Worm (Caenorhabditis elegans): ENCODE measurements around the gene acr-7.

Gene acr-7

DNA sequence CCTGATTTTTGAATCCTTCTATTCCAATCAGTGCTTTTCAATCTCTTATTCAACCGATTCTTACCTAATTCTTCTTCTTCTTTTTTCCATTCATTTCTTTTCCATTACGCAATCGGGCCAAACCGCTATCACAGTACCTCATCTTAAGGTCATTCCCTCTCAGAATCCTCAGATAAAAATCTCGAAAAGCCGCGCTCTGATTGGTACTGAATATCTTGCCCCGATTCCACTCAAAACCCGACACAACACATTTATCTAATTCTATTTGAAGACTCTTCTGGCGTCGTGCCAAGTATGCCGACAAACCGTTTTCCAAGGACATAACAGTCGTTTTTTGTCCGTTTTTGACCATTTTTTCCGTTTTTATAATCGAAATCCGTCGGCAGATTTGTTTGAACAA, 47.7 kb downstream of the acr-7 start:
- no peak for TF ChIP-seq him-1 (tag; optimal IDR thresholded peaks at IDR 0.05)
- no peak for TF ChIP-seq W03F9.2 (tag; optimal IDR thresholded peaks at IDR 0.05)
- no peak for TF ChIP-seq dao-5 (tag; optimal IDR thresholded peaks at IDR 0.05)

DNA sequence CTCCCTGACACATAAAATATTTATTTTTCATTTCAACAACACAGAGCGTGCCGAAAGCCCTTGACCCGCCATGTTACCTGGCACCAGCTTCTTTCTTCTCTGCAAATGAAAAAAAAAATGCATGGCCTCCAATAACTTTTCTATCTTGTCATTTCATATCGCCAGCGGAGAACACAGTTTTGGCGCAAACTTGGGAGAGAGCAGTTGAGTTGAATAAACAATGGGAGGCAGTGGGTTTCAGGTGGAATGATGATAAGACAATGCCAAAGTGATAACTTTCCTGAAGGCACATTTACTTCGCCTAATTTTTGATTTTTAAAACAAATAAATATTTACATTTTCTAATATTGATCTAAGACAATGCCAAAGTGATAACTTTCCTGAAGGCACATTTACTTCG, 48.3 kb downstream of the acr-7 start:
- TF ChIP-seq dao-5 (tag; optimal IDR thresholded peaks at IDR 0.05) = no peak
- no peak for TF ChIP-seq W03F9.2 (tag; optimal IDR thresholded peaks at IDR 0.05)
- no peak for TF ChIP-seq him-1 (tag; optimal IDR thresholded peaks at IDR 0.05)

All from whole organism, L4/young adult.